Worm (Caenorhabditis elegans) whole organism, L4/young adult: Measurements from ENCODE around the gene oxy-4.

Experiments
- dao-5 ChIP-seq: sonication (generic microtip); optimal IDR thresholded peaks from 2 replicates; lab custom pipeline; 2016; ENCODE audit warnings: missing genotype, missing genetic modification characterization, moderate library complexity, missing compliant biosample characterization
- him-1 ChIP-seq: sonication (generic microtip); optimal IDR thresholded peaks from 2 replicates; lab custom pipeline; 2016; ENCODE audit warnings: missing genotype, missing genetic modification reagents, missing genetic modification characterization, missing compliant biosample characterization

DNA sequence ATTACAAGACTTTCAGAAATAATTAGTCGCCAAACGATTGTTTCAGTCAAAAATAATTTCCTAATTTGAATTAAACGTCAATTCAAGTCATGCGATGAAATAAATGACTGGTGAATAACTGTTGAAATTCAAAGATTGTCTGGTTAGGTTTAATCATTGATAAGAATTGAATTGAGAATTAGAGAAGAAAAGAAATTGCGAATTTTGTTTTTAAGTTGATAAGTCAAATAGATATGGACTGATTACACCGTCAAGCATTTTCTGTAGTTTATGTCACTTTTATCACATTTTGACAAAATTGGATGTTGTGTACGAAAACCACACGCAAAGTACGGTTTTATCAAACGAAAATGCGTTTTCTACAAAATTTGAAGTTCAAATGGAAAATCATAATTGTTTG lies 42.7 kb upstream of the oxy-4 start:
- TF ChIP-seq him-1 (tag; lab: Kevin White, UChicago) (no peak), dao-5 (tag; lab: Kevin White, UChicago) (no peak)
